Worm (Caenorhabditis elegans) whole organism, L1 larva: Measurements from ENCODE around the gene mmcm-1.

Experiments used
- aly-2 ChIP-seq: fragments of 150-350 bp; optimal IDR thresholded peaks from 2 replicates; lab custom pipeline; 2014; ENCODE audit warnings: missing biosample characterization, missing genetic modification characterization
- ceh-63 ChIP-seq: fragments of 200-800 bp; sonication (Bioruptor generic); optimal IDR thresholded peaks from 2 replicates; lab custom pipeline; 2018; ENCODE audit warnings: mild to moderate bottlenecking, missing genetic modification characterization, missing compliant biosample characterization
- dpl-1 ChIP-seq, 3 experiments: fragments of 150-350 bp in 2 of 3; sonication (generic microtip) in 1 of 3; optimal IDR thresholded peaks; 2 replicates each; lab custom pipeline; 2014 to 2017; ENCODE audit warnings: missing biosample characterization in 3 of 3, missing genetic modification characterization in 3 of 3, missing genetic modification reagents in 3 of 3
- egl-27 ChIP-seq, 2 experiments: fragments of 150-350 bp in 1 of 2; sonication (generic microtip); optimal IDR thresholded peaks; 3 replicates each; lab custom pipeline; 2017 to 2018; ENCODE audit warnings: missing biosample characterization in 2 of 2, missing genetic modification characterization in 2 of 2, missing genetic modification reagents in 2 of 2
- fkh-4 ChIP-seq: sonication (generic microtip); optimal IDR thresholded peaks from 2 replicates; lab custom pipeline; 2016; ENCODE audit warnings: missing compliant biosample characterization, missing genetic modification characterization, borderline replicate concordance
- pqm-1 ChIP-seq: sonication (generic microtip); optimal IDR thresholded peaks from 3 replicates; lab custom pipeline; 2017; ENCODE audit warnings: missing biosample characterization, missing genetic modification characterization
- rnt-1 ChIP-seq: sonication (generic microtip); optimal IDR thresholded peaks from 2 replicates; lab custom pipeline; 2016; ENCODE audit warnings: mild to moderate bottlenecking, missing genetic modification characterization, moderate library complexity, missing compliant biosample characterization

ce11 chrIII:3873424-3873823, 34.1 kb downstream of the mmcm-1 start:
- TF ChIP-seq ceh-63 (GFP tag; lab: Kevin White, UChicago) (no peak), dpl-1 (GFP tag; optimal IDR thresholded peaks at IDR 0.05; lab: Kevin White, UChicago) (no peak), aly-2 (tag; lab: Kevin White, UChicago) (no peak), rnt-1 (tag; lab: Kevin White, UChicago) (no peak), pqm-1 (tag; lab: Kevin White, UChicago) (no peak), fkh-4 (no peak), egl-27 (tag; optimal IDR thresholded peaks at IDR 0.05; lab: Kevin White, UChicago) (no peak)
